Worm (Caenorhabditis elegans) whole organism, mixed stage, embryonic: Measurements from ENCODE around the gene fubl-2.

Experiments used
- ces-1 ChIP-seq: fragments of 150-350 bp; optimal IDR thresholded peaks from 2 replicates; lab custom pipeline; 2014; ENCODE audit warnings: missing biosample characterization, missing genetic modification reagents, missing genetic modification characterization
- elt-3 ChIP-seq: fragments of 150-350 bp; optimal IDR thresholded peaks from 2 replicates; lab custom pipeline; 2014; ENCODE audit warnings: missing biosample characterization, missing genetic modification characterization
- mls-2 ChIP-seq: sonication (generic microtip); optimal IDR thresholded peaks from 2 replicates; lab custom pipeline; 2016; ENCODE audit warnings: mild to moderate bottlenecking, missing genetic modification characterization, moderate library complexity, missing compliant biosample characterization
- pha-4 ChIP-seq: fragments of 150-350 bp; optimal IDR thresholded peaks from 2 replicates; lab custom pipeline; 2018; ENCODE audit warnings: missing biosample characterization, missing genetic modification reagents, missing genetic modification characterization
- unc-39 ChIP-seq: fragments of 150-350 bp; optimal IDR thresholded peaks from 2 replicates; lab custom pipeline; 2014; ENCODE audit warnings: missing biosample characterization, missing genetic modification characterization

ce11 chrIII:7091042-7091441, 3.5 kb upstream of the fubl-2 start, which contains the start of gene ZK418.2:
- no peak for TF ChIP-seq unc-39 (tag; lab: Kevin White, UChicago)
- no peak for TF ChIP-seq pha-4 (tag; lab: Kevin White, UChicago)
- no peak for TF ChIP-seq mls-2 (tag; lab: Kevin White, UChicago)
- no peak for TF ChIP-seq elt-3 (tag; lab: Kevin White, UChicago)
- no peak for TF ChIP-seq ces-1 (GFP tag; lab: Kevin White, UChicago)
